Fruit fly (Drosophila melanogaster): Measurements from ENCODE around the gene CG14408.

Gene CG14408

DNA sequence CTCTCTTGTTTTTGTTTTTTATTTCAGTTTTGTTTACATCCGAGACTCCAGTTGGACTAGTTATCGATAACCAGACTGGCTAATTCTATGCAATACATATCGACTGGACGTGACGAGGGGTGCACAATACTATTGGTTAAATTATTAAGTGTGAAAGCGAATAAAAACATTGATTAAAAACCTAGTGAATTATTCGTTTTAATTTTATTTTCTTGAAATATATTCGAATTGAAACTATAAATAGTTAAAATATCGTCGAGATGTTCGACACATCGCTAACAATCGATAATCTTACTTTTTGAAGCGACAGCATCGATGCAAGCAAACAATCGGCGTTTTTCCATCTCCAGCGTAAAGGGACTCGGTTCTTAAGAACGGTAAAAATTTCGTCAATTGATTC is 7.2 kb upstream of the CG14408 start, which contains the start of the genes CG32590 and Flo2 (continued):
- TF ChIP-seq CG4404 (GFP tag; IDR thresholded peaks at IDR 0.05) (peak; percentile 78), E2f2 (GFP tag; IDR thresholded peaks at IDR 0.05) (peak; percentile 63), CG15269 (tag; optimal IDR thresholded peaks at IDR 0.05) (peak; percentile 74), ase (GFP tag; IDR thresholded peaks at IDR 0.05) (peak; percentile 79), CG4707 (GFP tag; optimal IDR thresholded peaks at IDR 0.05) (no peak), CG9876 (GFP tag; optimal IDR thresholded peaks at IDR 0.05) (peak; percentile 34), tup (GFP tag; optimal IDR thresholded peaks at IDR 0.05) (peak; percentile 55), CG15479 (GFP tag; optimal IDR thresholded peaks at IDR 0.05) (no peak), Oli (tag; optimal IDR thresholded peaks at IDR 0.05) (peak; percentile 38), MBD-R2 (GFP tag; IDR thresholded peaks at IDR 0.05) (peak; percentile 75), CG2678 (tag; optimal IDR thresholded peaks at IDR 0.05) (peak; percentile 60), CG2120 (GFP tag; optimal IDR thresholded peaks at IDR 0.05) (peak; percentile 90), Fer3 (tag; optimal IDR thresholded peaks at IDR 0.05) (peak; percentile 69), aop (GFP tag; IDR thresholded peaks at IDR 0.05) (0 out of 2 replicates have a peak, but pooled peaks have one; percentile 9), Camta (GFP tag; optimal IDR thresholded peaks at IDR 0.05) (peak; percentile 70), CG8281 (tag; optimal IDR thresholded peaks at IDR 0.05) (peak; percentile 15), salm (tag; optimal IDR thresholded peaks at IDR 0.05) (no peak), Doc2 (GFP tag; IDR thresholded peaks at IDR 0.05) (0 out of 2 replicates have a peak, but pooled peaks have one; percentile 22), CG13624 (GFP tag; optimal IDR thresholded peaks at IDR 0.05) (peak; percentile 63), CG15073 (GFP tag; optimal IDR thresholded peaks at IDR 0.05) (no peak), ab (GFP tag; optimal IDR thresholded peaks at IDR 0.05) (no peak), CG34224 (GFP tag; IDR thresholded peaks at IDR 0.05; ENCODE audit: partially characterized antibody) (peak; percentile 98), stc (GFP tag; IDR thresholded peaks at IDR 0.05) (peak; percentile 62; the same call in 1 of the 2 replicates), pfk (GFP tag; optimal IDR thresholded peaks at IDR 0.05) (no peak), zfh2 (GFP tag; optimal IDR thresholded peaks at IDR 0.05) (peak; percentile 77), CG9727 (GFP tag; optimal IDR thresholded peaks at IDR 0.05) (peak; percentile 72), Blimp-1 (GFP tag; optimal IDR thresholded peaks at IDR 0.05) (peak; percentile 59), CG13123 (GFP tag; optimal IDR thresholded peaks at IDR 0.05) (peak; percentile 31), esg (GFP tag; conservative IDR thresholded peaks at IDR 0.05) (peak; percentile 80), stwl (tag; optimal IDR thresholded peaks at IDR 0.05) (peak; percentile 85), CG14441 (GFP tag; IDR thresholded peaks at IDR 0.05) (peak; percentile 77), chif (GFP tag; optimal IDR thresholded peaks at IDR 0.05) (peak; percentile 64 to 68), CG11696 (GFP tag; IDR thresholded peaks at IDR 0.05) (no peak), Hr3 (GFP tag; optimal IDR thresholded peaks at IDR 0.05) (peak; percentile 58), CG7786 (GFP tag; optimal IDR thresholded peaks at IDR 0.05) (peak; percentile 66), CG2129 (GFP tag; IDR thresholded peaks at IDR 0.05; ENCODE audit: partially characterized antibody) (peak; percentile 92), CG2875 (GFP tag; optimal IDR thresholded peaks at IDR 0.05) (no peak), disco-r (GFP tag; optimal IDR thresholded peaks at IDR 0.05) (peak; percentile 19), Xbp1 (GFP tag; optimal IDR thresholded peaks at IDR 0.05) (peak; percentile 80), Ets97D (GFP tag; optimal IDR thresholded peaks at IDR 0.05) (peak; percentile 72), CG4282 (GFP tag; optimal IDR thresholded peaks at IDR 0.05) (peak; percentile 75), CHES-1-like (GFP tag; optimal IDR thresholded peaks at IDR 0.05) (peak; percentile 77), unc-4 (GFP tag; IDR thresholded peaks at IDR 0.05; ENCODE audit: partially characterized antibody) (peak; percentile 98), CG12104 (GFP tag; optimal IDR thresholded peaks at IDR 0.05) (peak; percentile 13), CG30403 (GFP tag; optimal IDR thresholded peaks at IDR 0.05) (peak; percentile 84), ham (GFP tag; IDR thresholded peaks at IDR 0.05) (no peak), btn (GFP tag; optimal IDR thresholded peaks at IDR 0.05) (no peak), Lhr (GFP tag; optimal IDR thresholded peaks at IDR 0.05) (peak; percentile 52), lilli (GFP tag; optimal IDR thresholded peaks at IDR 0.05) (peak; percentile 86), ci (GFP tag; IDR thresholded peaks at IDR 0.05) (peak; percentile 83)

Data from whole organism, embryonic.